Fruit fly (Drosophila melanogaster) whole organism, prepupa: ENCODE data around the gene CG4325.

Experiments
- Blimp-1 ChIP-seq: fragments of 200-800 bp; sonication (Bioruptor generic); optimal IDR thresholded peaks from 3 replicates; lab custom pipeline; 2017; ENCODE audit warnings: missing biosample characterization, missing genetic modification characterization, mild to moderate bottlenecking, moderate library complexity, missing genetic modification reagents
- CG10631 ChIP-seq: fragments of 200-800 bp; sonication (Bioruptor generic); optimal IDR thresholded peaks from 2 replicates; lab custom pipeline; 2016; ENCODE audit warnings: missing biosample characterization, missing genetic modification characterization
- CG10669 ChIP-seq: fragments of 200-800 bp; sonication (Bioruptor generic); optimal IDR thresholded peaks from 3 replicates; lab custom pipeline; 2018; ENCODE audit warnings: missing biosample characterization, mild to moderate bottlenecking, missing genetic modification characterization, moderate library complexity
- CG11294 ChIP-seq: fragments of 200-800 bp; sonication (Bioruptor generic); IDR thresholded peaks from 2 replicates; pipeline ENCODE4 v1.3.6; 2022; ENCODE audit warnings: missing biosample characterization, missing genetic modification characterization
- CG11762 ChIP-seq: fragments of 200-800 bp; sonication (Bioruptor generic); optimal IDR thresholded peaks from 3 replicates; lab custom pipeline; 2016; ENCODE audit warnings: missing biosample characterization, missing genetic modification characterization; ENCODE audit not compliant: insufficient read depth
- CG11902 ChIP-seq: fragments of 200-800 bp; sonication (Bioruptor generic); optimal IDR thresholded peaks from 3 replicates; lab custom pipeline; 2016; ENCODE audit warnings: missing biosample characterization, missing genetic modification characterization
- CG15336 ChIP-seq: fragments of 200-800 bp; sonication (Bioruptor generic); IDR thresholded peaks from 2 replicates; pipeline ENCODE4 v1.3.6; 2022; ENCODE audit warnings: missing biosample characterization, missing genetic modification characterization
- CG1621 ChIP-seq: fragments of 200-800 bp; sonication (Bioruptor generic); optimal IDR thresholded peaks from 3 replicates; lab custom pipeline; 2018; ENCODE audit warnings: missing biosample characterization, mild to moderate bottlenecking, missing genetic modification characterization
- CG16779 ChIP-seq: fragments of 200-800 bp; sonication (Bioruptor generic); optimal IDR thresholded peaks from 3 replicates; lab custom pipeline; 2017; ENCODE audit warnings: missing biosample characterization, mild to moderate bottlenecking, missing genetic modification characterization
- CG3032 ChIP-seq: fragments of 200-800 bp; optimal IDR thresholded peaks from 2 replicates; lab custom pipeline; 2019; ENCODE audit warnings: missing biosample characterization, mild to moderate bottlenecking, missing genetic modification characterization, moderate library complexity
- CG31627 ChIP-seq: fragments of 200-800 bp; sonication (Bioruptor generic); optimal IDR thresholded peaks from 3 replicates; lab custom pipeline; 2016; ENCODE audit warnings: missing biosample characterization, missing genetic modification characterization
- CG32006 ChIP-seq: fragments of 200-800 bp; sonication (Bioruptor generic); optimal IDR thresholded peaks from 3 replicates; lab custom pipeline; 2017; ENCODE audit warnings: missing biosample characterization, mild to moderate bottlenecking, missing genetic modification characterization
- CG34406 ChIP-seq: fragments of 200-800 bp; sonication (Bioruptor generic); optimal IDR thresholded peaks from 3 replicates; lab custom pipeline; 2016; ENCODE audit warnings: missing biosample characterization, missing genetic modification characterization
- CG4318 ChIP-seq: fragments of 200-800 bp; sonication (Bioruptor generic); optimal IDR thresholded peaks from 3 replicates; lab custom pipeline; 2017; ENCODE audit warnings: missing biosample characterization, mild to moderate bottlenecking, missing genetic modification characterization
- CG6163 ChIP-seq: fragments of 200-800 bp; sonication (Bioruptor generic); IDR thresholded peaks from 3 replicates; pipeline ENCODE4 v1.3.6; 2022; ENCODE audit warnings: missing biosample characterization, missing genetic modification characterization
- CG6276 ChIP-seq: fragments of 200-800 bp; sonication (Bioruptor generic); optimal IDR thresholded peaks from 2 replicates; lab custom pipeline; 2017; ENCODE audit warnings: missing biosample characterization, mild to moderate bottlenecking, missing genetic modification characterization
- CG6792 ChIP-seq: fragments of 200-800 bp; sonication (Bioruptor generic); optimal IDR thresholded peaks from 3 replicates; lab custom pipeline; 2016; ENCODE audit warnings: missing biosample characterization, missing genetic modification characterization
- CG6854 ChIP-seq: fragments of 200-800 bp; sonication (Bioruptor generic); optimal IDR thresholded peaks from 2 replicates; lab custom pipeline; 2017; ENCODE audit warnings: missing biosample characterization, mild to moderate bottlenecking, missing genetic modification characterization
- CG7368 ChIP-seq: fragments of 200-800 bp; sonication (Bioruptor generic); optimal IDR thresholded peaks from 3 replicates; lab custom pipeline; 2016; ENCODE audit warnings: missing biosample characterization, missing genetic modification characterization
- CG8119 ChIP-seq: fragments of 200-800 bp; sonication (Bioruptor generic); IDR thresholded peaks from 3 replicates; pipeline ENCODE4 v1.3.6; 2022; ENCODE audit warnings: missing biosample characterization, missing genetic modification characterization
- CG8319 ChIP-seq: fragments of 200-800 bp; sonication (Bioruptor generic); optimal IDR thresholded peaks from 3 replicates; lab custom pipeline; 2016; ENCODE audit warnings: missing biosample characterization, missing genetic modification characterization
- CG8632 ChIP-seq: fragments of 200-800 bp; sonication (Bioruptor generic); optimal IDR thresholded peaks from 3 replicates; lab custom pipeline; 2016; ENCODE audit warnings: missing biosample characterization, missing genetic modification characterization
- CG9139 ChIP-seq: fragments of 200-800 bp; sonication (Bioruptor generic); optimal IDR thresholded peaks from 3 replicates; lab custom pipeline; 2017; ENCODE audit warnings: missing biosample characterization, mild to moderate bottlenecking, missing genetic modification characterization
- Eip93F ChIP-seq: fragments of 200-800 bp; sonication (Bioruptor generic); optimal IDR thresholded peaks from 2 replicates; lab custom pipeline; 2016; ENCODE audit warnings: missing biosample characterization, mild to moderate bottlenecking, missing genetic modification characterization
- Ets96B ChIP-seq: fragments of 200-800 bp; optimal IDR thresholded peaks from 2 replicates; lab custom pipeline; 2019; ENCODE audit warnings: missing biosample characterization, mild to moderate bottlenecking, missing genetic modification characterization, moderate library complexity
- Gug ChIP-seq: fragments of 200-800 bp; sonication (Bioruptor generic); IDR thresholded peaks from 2 replicates; pipeline ENCODE4 v1.3.6; 2022; ENCODE audit warnings: missing biosample characterization, missing genetic modification characterization
- Hr39 ChIP-seq: fragments of 200-800 bp; sonication (Bioruptor generic); optimal IDR thresholded peaks from 2 replicates; lab custom pipeline; 2016; ENCODE audit warnings: missing biosample characterization, missing genetic modification characterization
- Hr4 ChIP-seq: fragments of 200-800 bp; sonication (Bioruptor generic); optimal IDR thresholded peaks from 3 replicates; lab custom pipeline; 2016; ENCODE audit warnings: missing biosample characterization, missing genetic modification characterization
- Lpt ChIP-seq: fragments of 200-800 bp; sonication (Bioruptor generic); optimal IDR thresholded peaks from 3 replicates; lab custom pipeline; 2016; ENCODE audit warnings: missing biosample characterization, missing genetic modification characterization
- Met ChIP-seq: fragments of 200-800 bp; sonication (Bioruptor generic); optimal IDR thresholded peaks from 3 replicates; lab custom pipeline; 2016; ENCODE audit warnings: missing biosample characterization, missing genetic modification characterization
- OdsH ChIP-seq: fragments of 200-800 bp; sonication (Bioruptor generic); optimal IDR thresholded peaks from 3 replicates; lab custom pipeline; 2016; ENCODE audit warnings: missing biosample characterization, missing genetic modification characterization
- Smox ChIP-seq: fragments of 200-800 bp; sonication (Bioruptor generic); optimal IDR thresholded peaks from 3 replicates; lab custom pipeline; 2016; ENCODE audit warnings: missing biosample characterization, missing genetic modification characterization
- Sox102F ChIP-seq: fragments of 200-800 bp; sonication (Bioruptor generic); optimal IDR thresholded peaks from 2 replicates; lab custom pipeline; 2016; ENCODE audit warnings: missing biosample characterization, mild to moderate bottlenecking, missing genetic modification characterization
- Sox15 ChIP-seq: fragments of 200-800 bp; sonication (Bioruptor generic); optimal IDR thresholded peaks from 3 replicates; lab custom pipeline; 2016; ENCODE audit warnings: missing biosample characterization, missing genetic modification characterization
- achi ChIP-seq: fragments of 200-800 bp; sonication (Bioruptor generic); optimal IDR thresholded peaks from 3 replicates; lab custom pipeline; 2016; ENCODE audit warnings: missing biosample characterization, missing genetic modification characterization
- dac ChIP-seq: fragments of 200-800 bp; sonication (Bioruptor generic); optimal IDR thresholded peaks from 2 replicates; lab custom pipeline; 2017; ENCODE audit warnings: missing biosample characterization, mild to moderate bottlenecking, missing genetic modification characterization
- dsx ChIP-seq: fragments of 200-800 bp; optimal IDR thresholded peaks from 3 replicates; lab custom pipeline; 2019; ENCODE audit warnings: missing biosample characterization, mild to moderate bottlenecking, missing genetic modification characterization, moderate library complexity; ENCODE audit not compliant: poor library complexity, severe bottlenecking
- eg ChIP-seq: fragments of 200-800 bp; sonication (Bioruptor generic); IDR thresholded peaks from 3 replicates; pipeline ENCODE4 v1.3.6; 2022; ENCODE audit warnings: missing biosample characterization, missing genetic modification characterization
- esn ChIP-seq: fragments of 200-800 bp; sonication (Bioruptor generic); optimal IDR thresholded peaks from 2 replicates; lab custom pipeline; 2016; ENCODE audit warnings: missing biosample characterization, mild to moderate bottlenecking, missing genetic modification characterization, moderate library complexity
- fd59A ChIP-seq: fragments of 200-800 bp; sonication (Bioruptor generic); optimal IDR thresholded peaks from 2 replicates; lab custom pipeline; 2017; ENCODE audit warnings: missing biosample characterization, mild to moderate bottlenecking, missing genetic modification characterization, missing genetic modification reagents
- fd85E ChIP-seq: fragments of 200-800 bp; sonication (Bioruptor generic); optimal IDR thresholded peaks from 3 replicates; lab custom pipeline; 2016; ENCODE audit warnings: missing biosample characterization, missing genetic modification characterization
- fkh ChIP-seq: fragments of 200-800 bp; sonication (Bioruptor generic); optimal IDR thresholded peaks from 3 replicates; lab custom pipeline; 2017; ENCODE audit warnings: missing biosample characterization, mild to moderate bottlenecking, missing genetic modification characterization, moderate library complexity
- lz ChIP-seq: fragments of 200-800 bp; sonication (Bioruptor generic); optimal IDR thresholded peaks from 3 replicates; lab custom pipeline; 2016; ENCODE audit warnings: missing biosample characterization, missing genetic modification characterization
- net ChIP-seq: fragments of 200-800 bp; sonication (Bioruptor generic); optimal IDR thresholded peaks from 3 replicates; lab custom pipeline; 2016; ENCODE audit warnings: missing biosample characterization, missing genetic modification characterization
- salr ChIP-seq, 2 experiments: fragments of 200-800 bp; sonication (Bioruptor generic); optimal IDR thresholded peaks; 3 replicates each; lab custom pipeline; 2016 to 2018; ENCODE audit warnings: missing biosample characterization in 2 of 2, missing genetic modification characterization in 2 of 2, mild to moderate bottlenecking in 1 of 2
- spab ChIP-seq: fragments of 200-800 bp; sonication (Bioruptor generic); optimal IDR thresholded peaks from 2 replicates; lab custom pipeline; 2017; ENCODE audit warnings: missing biosample characterization, mild to moderate bottlenecking, missing genetic modification characterization, missing genetic modification reagents
- ss ChIP-seq, 2 experiments: fragments of 200-800 bp; sonication (Bioruptor generic); optimal IDR thresholded peaks; 2 replicates in 1 of 2; 3 replicates in 1 of 2; lab custom pipeline; 2017 to 2018; ENCODE audit warnings: mild to moderate bottlenecking in 2 of 2, missing biosample characterization in 2 of 2, missing genetic modification characterization in 2 of 2, moderate library complexity in 1 of 2
- svp ChIP-seq: fragments of 200-800 bp; sonication (Bioruptor generic); peaks from one replicate; lab custom pipeline; 2016; ENCODE audit warnings: missing biosample characterization, missing genetic modification characterization
- topi ChIP-seq: fragments of 200-800 bp; sonication (Bioruptor generic); optimal IDR thresholded peaks from 3 replicates; lab custom pipeline; 2016; ENCODE audit warnings: missing biosample characterization, missing genetic modification characterization

CG4325 gene

dm6 chrX:2071878-2072817 lies 28.5 kb upstream of the CG4325 start, which contains the start of gene Rtca:
Gene Rtca (plus strand): TSS chrX:2072413.
- peak; percentile 76 to 81 for TF ChIP-seq salr (GFP tag; optimal IDR thresholded peaks at IDR 0.05; lab: Kevin White, UChicago)
- TF ChIP-seq topi (GFP tag; lab: Kevin White, UChicago) = peak; percentile 91
- peak; percentile 83 for TF ChIP-seq CG8319 (GFP tag; lab: Kevin White, UChicago)
- TF ChIP-seq net = peak; percentile 90
- TF ChIP-seq CG15336 (GFP tag; lab: Robert Waterston, UW) = peak; percentile 86
- peak; percentile 85 to 88 for TF ChIP-seq ss (GFP tag; optimal IDR thresholded peaks at IDR 0.05; lab: Kevin White, UChicago)
- peak; percentile 91 for TF ChIP-seq Sox102F (GFP tag; lab: Kevin White, UChicago)
- TF ChIP-seq fkh = peak; percentile 15
- peak; percentile 75 for TF ChIP-seq CG16779
- peak; percentile 86 for TF ChIP-seq CG3032 (tag; lab: Kevin White, UChicago)
- peak; percentile 86 for TF ChIP-seq CG11762
- TF ChIP-seq Sox15 (GFP tag; lab: Kevin White, UChicago) = peak; percentile 79
- peak; percentile 90 for TF ChIP-seq eg (GFP tag; lab: Robert Waterston, UW)
- TF ChIP-seq Met (GFP tag; lab: Kevin White, UChicago) = peak; percentile 93
- TF ChIP-seq Gug (GFP tag; lab: Robert Waterston, UW) = peak; percentile 78
- peak; percentile 86 for TF ChIP-seq CG8119 (GFP tag; lab: Robert Waterston, UW)
- TF ChIP-seq CG32006 (GFP tag; lab: Kevin White, UChicago) = peak; percentile 93
- TF ChIP-seq Hr4 (GFP tag; lab: Kevin White, UChicago) = peak; percentile 89
- peak; percentile 84 for TF ChIP-seq CG11902 (GFP tag; lab: Kevin White, UChicago)
- peak; percentile 88 for TF ChIP-seq Hr39
- peak; percentile 86 for TF ChIP-seq achi (GFP tag; lab: Kevin White, UChicago)
- TF ChIP-seq CG6276 (GFP tag; lab: Kevin White, UChicago) = peak; percentile 87
- peak; percentile 84 for TF ChIP-seq spab (GFP tag; lab: Kevin White, UChicago)
- peak; percentile 75 for TF ChIP-seq CG11294 (GFP tag; lab: Robert Waterston, UW)
- TF ChIP-seq CG8632 (GFP tag; lab: Kevin White, UChicago) = peak; percentile 86
- peak; percentile 85 for TF ChIP-seq CG6163 (GFP tag; lab: Robert Waterston, UW)
- TF ChIP-seq fd85E (GFP tag; lab: Kevin White, UChicago) = peak; percentile 89
- TF ChIP-seq Blimp-1 (GFP tag; lab: Kevin White, UChicago) = peak; percentile 65
- peak; percentile 80 for TF ChIP-seq CG34406 (GFP tag; lab: Kevin White, UChicago)
- TF ChIP-seq svp (GFP tag; lab: Kevin White, UChicago) = peak; percentile 98
- peak; percentile 88 for TF ChIP-seq CG1621 (tag; lab: Kevin White, UChicago)
- peak; percentile 92 for TF ChIP-seq esn
- peak; percentile 90 for TF ChIP-seq CG7368 (GFP tag; lab: Kevin White, UChicago)
- TF ChIP-seq CG10669 = peak; percentile 86
- TF ChIP-seq CG9139 (GFP tag; lab: Kevin White, UChicago) = peak; percentile 82
- TF ChIP-seq CG4318 (GFP tag; lab: Kevin White, UChicago) = no peak
- TF ChIP-seq Eip93F (GFP tag; lab: Kevin White, UChicago) = no peak
- peak; percentile 87 for TF ChIP-seq CG10631 (GFP tag; lab: Kevin White, UChicago)
- TF ChIP-seq CG6792 (GFP tag; lab: Kevin White, UChicago) = peak; percentile 91
- peak; percentile 77 for TF ChIP-seq dsx (GFP tag; lab: Kevin White, UChicago)
- TF ChIP-seq Ets96B (tag; lab: Kevin White, UChicago) = peak; percentile 87
- peak; percentile 76 for TF ChIP-seq dac (GFP tag; lab: Kevin White, UChicago)
- TF ChIP-seq CG31627 (GFP tag; lab: Kevin White, UChicago) = peak; percentile 90
- TF ChIP-seq Smox (GFP tag; lab: Kevin White, UChicago) = peak; percentile 86
- TF ChIP-seq OdsH (GFP tag; lab: Kevin White, UChicago) = peak; percentile 88
- peak; percentile 87 for TF ChIP-seq CG6854 (GFP tag; lab: Kevin White, UChicago)
- peak; percentile 84 for TF ChIP-seq Lpt (GFP tag; lab: Kevin White, UChicago)
- TF ChIP-seq fd59A (GFP tag; lab: Kevin White, UChicago) = peak; percentile 87
- peak; percentile 89 for TF ChIP-seq lz (GFP tag; lab: Kevin White, UChicago)
